Fruit fly (Drosophila melanogaster) whole organism, embryonic: Measurements from ENCODE around the gene Kmn1.
A peak's percentile ranks its signal among the peaks of the same experiment; 100 is the strongest.

Experiments
- Ada2b ChIP-seq: fragments of 200-800 bp; sonication (Bioruptor generic); IDR thresholded peaks from 2 replicates; pipeline ENCODE4 v1.3.6; 2022; ENCODE audit warnings: missing biosample characterization, missing genetic modification characterization
- Atf-2 ChIP-seq: fragments of 200-800 bp; sonication (Bioruptor generic); optimal IDR thresholded peaks from 2 replicates; lab custom pipeline; 2016; ENCODE audit warnings: missing biosample characterization, missing genetic modification characterization
- Atf6 ChIP-seq: fragments of 200-800 bp; sonication (Bioruptor generic); IDR thresholded peaks from 2 replicates; pipeline ENCODE4 v1.3.6; 2022; ENCODE audit warnings: missing biosample characterization, missing genetic modification characterization
- CG10462 ChIP-seq: fragments of 200-800 bp; sonication (Bioruptor generic); optimal IDR thresholded peaks from 2 replicates; lab custom pipeline; 2016; ENCODE audit warnings: missing biosample characterization, missing genetic modification characterization
- CG11695 ChIP-seq: fragments of 200-800 bp; sonication (Bioruptor generic); IDR thresholded peaks from 3 replicates; pipeline ENCODE4 v1.3.6; 2022; ENCODE audit warnings: missing biosample characterization, missing genetic modification characterization
- CG13296 ChIP-seq: fragments of 200-800 bp; sonication (Bioruptor generic); optimal IDR thresholded peaks from 3 replicates; lab custom pipeline; 2018; ENCODE audit warnings: missing biosample characterization, mild to moderate bottlenecking, missing genetic modification characterization
- CG15514 ChIP-seq: fragments of 200-800 bp; sonication (Bioruptor generic); optimal IDR thresholded peaks from 3 replicates; lab custom pipeline; 2017; ENCODE audit warnings: missing biosample characterization, missing genetic modification characterization, mild to moderate bottlenecking, moderate library complexity, missing genetic modification reagents
- CG2120 ChIP-seq: fragments of 200-800 bp; sonication (Bioruptor generic); optimal IDR thresholded peaks from 3 replicates; lab custom pipeline; 2016; ENCODE audit warnings: missing biosample characterization, missing genetic modification characterization
- CG2202 ChIP-seq: fragments of 200-800 bp; sonication (Bioruptor generic); optimal IDR thresholded peaks from 2 replicates; lab custom pipeline; 2018; ENCODE audit warnings: missing biosample characterization, mild to moderate bottlenecking, missing genetic modification characterization
- CG2712 ChIP-seq: fragments of 200-800 bp; optimal IDR thresholded peaks from 3 replicates; lab custom pipeline; 2019; ENCODE audit warnings: missing biosample characterization, mild to moderate bottlenecking, missing genetic modification characterization, moderate library complexity
- CG3065 ChIP-seq: fragments of 200-800 bp; sonication (Bioruptor generic); optimal IDR thresholded peaks from 2 replicates; lab custom pipeline; 2016; ENCODE audit warnings: missing biosample characterization, missing genetic modification characterization
- CG31388 ChIP-seq: fragments of 200-800 bp; sonication (Bioruptor generic); optimal IDR thresholded peaks from 2 replicates; lab custom pipeline; 2016; ENCODE audit warnings: missing biosample characterization, missing genetic modification characterization
- CG31441 ChIP-seq: fragments of 200-800 bp; sonication (Bioruptor generic); IDR thresholded peaks from 2 replicates; pipeline ENCODE4 v1.3.6; 2022; ENCODE audit warnings: missing biosample characterization, missing genetic modification characterization
- CG3847 ChIP-seq: fragments of 200-800 bp; sonication (Bioruptor generic); IDR thresholded peaks from 2 replicates; pipeline ENCODE4 v1.3.6; 2022; ENCODE audit warnings: missing biosample characterization, missing genetic modification characterization
- CG4328 ChIP-seq: fragments of 200-800 bp; sonication (Bioruptor generic); optimal IDR thresholded peaks from 3 replicates; lab custom pipeline; 2017; ENCODE audit warnings: missing biosample characterization, missing genetic modification reagents, missing genetic modification characterization
- CG4404 ChIP-seq: fragments of 200-800 bp; sonication (Bioruptor generic); IDR thresholded peaks from 2 replicates; pipeline ENCODE4 v1.3.6; 2022; ENCODE audit warnings: missing biosample characterization, missing genetic modification characterization
- CG4617 ChIP-seq: fragments of 200-800 bp; sonication (Bioruptor generic); optimal IDR thresholded peaks from 3 replicates; lab custom pipeline; 2016; ENCODE audit warnings: missing biosample characterization, missing genetic modification characterization, borderline replicate concordance
- CG6254 ChIP-seq: fragments of 200-800 bp; sonication (Bioruptor generic); optimal IDR thresholded peaks from 3 replicates; lab custom pipeline; 2017; ENCODE audit warnings: mild to moderate bottlenecking, missing biosample characterization, missing genetic modification reagents, missing genetic modification characterization
- CG7372 ChIP-seq: fragments of 200-800 bp; sonication (Bioruptor generic); IDR thresholded peaks from 2 replicates; pipeline ENCODE4 v1.3.6; 2022; ENCODE audit warnings: missing biosample characterization, missing genetic modification characterization
- CG7928 ChIP-seq: fragments of 200-800 bp; sonication (Bioruptor generic); optimal IDR thresholded peaks from 2 replicates; lab custom pipeline; 2017; ENCODE audit warnings: missing biosample characterization, mild to moderate bottlenecking, missing genetic modification characterization
- CG8944 ChIP-seq: fragments of 200-800 bp; sonication (Bioruptor generic); optimal IDR thresholded peaks from 3 replicates; lab custom pipeline; 2016; ENCODE audit warnings: missing biosample characterization, missing genetic modification characterization
- Dad ChIP-seq: fragments of 200-800 bp; sonication (Bioruptor generic); optimal IDR thresholded peaks from 3 replicates; lab custom pipeline; 2016; ENCODE audit warnings: missing biosample characterization, missing genetic modification characterization
- Deaf1 ChIP-seq: fragments of 200-800 bp; optimal IDR thresholded peaks from 3 replicates; lab custom pipeline; 2019; ENCODE audit warnings: missing biosample characterization, mild to moderate bottlenecking, missing genetic modification characterization, moderate library complexity
- Dip3 ChIP-seq: fragments of 200-800 bp; sonication (Bioruptor generic); optimal IDR thresholded peaks from 3 replicates; lab custom pipeline; 2016; ENCODE audit warnings: missing biosample characterization, missing genetic modification characterization
- Fer1 ChIP-seq: fragments of 200-800 bp; sonication (Bioruptor generic); optimal IDR thresholded peaks from 2 replicates; lab custom pipeline; 2017; ENCODE audit warnings: missing biosample characterization, mild to moderate bottlenecking, missing genetic modification characterization
- Hmr ChIP-seq: fragments of 200-800 bp; sonication (Bioruptor generic); optimal IDR thresholded peaks from 3 replicates; lab custom pipeline; 2017; ENCODE audit warnings: mild to moderate bottlenecking, missing biosample characterization, missing genetic modification reagents, missing genetic modification characterization
- Kr ChIP-seq: fragments of 200-800 bp; sonication (Bioruptor generic); optimal IDR thresholded peaks from 2 replicates; lab custom pipeline; 2017; ENCODE audit warnings: missing biosample characterization, mild to moderate bottlenecking, missing genetic modification characterization
- Lim3 ChIP-seq: fragments of 200-800 bp; sonication (Bioruptor generic); IDR thresholded peaks from 2 replicates; pipeline ENCODE4 v1.3.6; 2022; ENCODE audit warnings: missing biosample characterization, missing genetic modification characterization
- MBD-R2 ChIP-seq: fragments of 200-800 bp; sonication (Bioruptor generic); IDR thresholded peaks from 2 replicates; pipeline ENCODE4 v1.3.6; 2022; ENCODE audit warnings: missing biosample characterization, missing genetic modification characterization
- NC2α ChIP-seq: fragments of 200-800 bp; sonication (Bioruptor generic); optimal IDR thresholded peaks from 2 replicates; lab custom pipeline; 2016; ENCODE audit warnings: missing biosample characterization, missing genetic modification characterization
- Nf-YB ChIP-seq: fragments of 200-800 bp; sonication (Bioruptor generic); optimal IDR thresholded peaks from 3 replicates; lab custom pipeline; 2019; ENCODE audit warnings: missing biosample characterization, mild to moderate bottlenecking, missing genetic modification characterization, moderate library complexity
- Side ChIP-seq: fragments of 200-800 bp; sonication (Bioruptor generic); optimal IDR thresholded peaks from 2 replicates; lab custom pipeline; 2016; ENCODE audit warnings: missing biosample characterization, missing genetic modification characterization
- Sin3A ChIP-seq: fragments of >200 bp; optimal IDR thresholded peaks from 2 replicates; lab custom pipeline; 2018
- TFAM ChIP-seq: fragments of 200-800 bp; sonication (Bioruptor generic); optimal IDR thresholded peaks from 2 replicates; lab custom pipeline; 2017; ENCODE audit warnings: missing biosample characterization, missing genetic modification characterization, inconsistent platforms
- Vsx1 ChIP-seq: fragments of 200-800 bp; sonication (Bioruptor generic); optimal IDR thresholded peaks from 2 replicates; lab custom pipeline; 2017; ENCODE audit warnings: missing biosample characterization, mild to moderate bottlenecking, missing genetic modification characterization, missing genetic modification reagents
- ara ChIP-seq: fragments of 200-800 bp; sonication (Bioruptor generic); IDR thresholded peaks from 2 replicates; pipeline ENCODE4 v1.3.6; 2022; ENCODE audit warnings: missing biosample characterization, missing genetic modification characterization
- bbx ChIP-seq: fragments of 200-800 bp; sonication (Bioruptor generic); IDR thresholded peaks from 2 replicates; pipeline ENCODE4 v1.3.6; 2022; ENCODE audit warnings: missing biosample characterization, missing genetic modification characterization; ENCODE audit not compliant: partially characterized antibody
- br ChIP-seq: fragments of >200 bp; optimal IDR thresholded peaks from 2 replicates; lab custom pipeline; 2017
- btn ChIP-seq: fragments of 200-800 bp; sonication (Bioruptor generic); optimal IDR thresholded peaks from 2 replicates; lab custom pipeline; 2016; ENCODE audit warnings: missing biosample characterization, missing genetic modification characterization
- dpn ChIP-seq, 2 experiments: fragments of 200-800 bp; sonication (Bioruptor generic); optimal IDR thresholded peaks; 3 replicates each; lab custom pipeline; 2016; ENCODE audit warnings: missing biosample characterization in 2 of 2, missing genetic modification characterization in 2 of 2
- en ChIP-seq: fragments of 200-800 bp; sonication (Bioruptor generic); optimal IDR thresholded peaks from 2 replicates; lab custom pipeline; 2016; ENCODE audit warnings: missing biosample characterization, missing genetic modification characterization
- fd96Cb ChIP-seq: fragments of 200-800 bp; sonication (Bioruptor generic); optimal IDR thresholded peaks from 2 replicates; lab custom pipeline; 2018; ENCODE audit warnings: missing biosample characterization, mild to moderate bottlenecking, missing genetic modification characterization, moderate library complexity
- grau ChIP-seq: fragments of 200-800 bp; optimal IDR thresholded peaks from 3 replicates; lab custom pipeline; 2019; ENCODE audit warnings: missing biosample characterization, mild to moderate bottlenecking, missing genetic modification characterization, moderate library complexity
- h ChIP-seq: fragments of >200 bp; optimal IDR thresholded peaks from 2 replicates; lab custom pipeline; 2017
- her ChIP-seq: fragments of 200-800 bp; sonication (Bioruptor generic); optimal IDR thresholded peaks from 2 replicates; lab custom pipeline; 2016; ENCODE audit warnings: missing biosample characterization, missing genetic modification characterization
- hkb ChIP-seq, 2 experiments: fragments of 200-800 bp in 1 of 2; fragments of >200 bp in 1 of 2; sonication (Bioruptor generic) in 1 of 2; IDR thresholded peaks in 1 of 2; optimal IDR thresholded peaks in 1 of 2; 2 replicates each; pipeline versions ENCODE4 v1.3.6 to Lab custom; 2017 to 2022; ENCODE audit warnings: missing biosample characterization in 1 of 2, missing genetic modification characterization in 1 of 2
- jigr1 ChIP-seq: fragments of 200-800 bp; sonication (Bioruptor generic); IDR thresholded peaks from 3 replicates; pipeline ENCODE4 v1.3.6; 2022; ENCODE audit warnings: missing biosample characterization, missing genetic modification characterization
- lmd ChIP-seq: fragments of 200-800 bp; sonication (Bioruptor generic); IDR thresholded peaks from 2 replicates; pipeline ENCODE4 v1.3.6; 2022; ENCODE audit warnings: missing biosample characterization, missing genetic modification characterization
- pzg ChIP-seq: fragments of 200-800 bp; sonication (Bioruptor generic); optimal IDR thresholded peaks from 3 replicates; lab custom pipeline; 2018; ENCODE audit warnings: missing biosample characterization, mild to moderate bottlenecking, missing genetic modification characterization, moderate library complexity
- schlank ChIP-seq: fragments of 200-800 bp; sonication (Bioruptor generic); optimal IDR thresholded peaks from 2 replicates; lab custom pipeline; 2018; ENCODE audit warnings: missing biosample characterization, mild to moderate bottlenecking, missing genetic modification characterization

The Kmn1 gene

dm6 chrX:11580200-11580840, 8.1 kb upstream of the Kmn1 start, which contains the start of gene nod (continued):
- TF ChIP-seq Lim3 (GFP tag; lab: Robert Waterston, UW) (0 out of 2 replicates have a peak, but pooled peaks have one; percentile 11), Nf-YB (GFP tag; lab: Kevin White, UChicago) (peak; percentile 3), Deaf1 (tag; lab: Kevin White, UChicago) (peak; percentile 21), MBD-R2 (GFP tag; lab: Robert Waterston, UW) (peak; percentile 85), CG2202 (tag; lab: Kevin White, UChicago) (no peak), CG15514 (peak; percentile 79), Ada2b (0 out of 2 replicates have a peak, but pooled peaks have one; percentile 42), her (GFP tag; lab: Kevin White, UChicago) (peak; percentile 73), CG31441 (GFP tag; lab: Robert Waterston, UW) (peak; percentile 53; the same call in 1 of the 2 replicates), CG7928 (peak; percentile 94), Fer1 (GFP tag; lab: Kevin White, UChicago) (peak; percentile 76), CG4328 (peak; percentile 23), CG3847 (GFP tag; lab: Robert Waterston, UW) (peak; percentile 62), br (no peak), fd96Cb (peak; percentile 45), Hmr (peak; percentile 86), dpn (GFP tag; optimal IDR thresholded peaks at IDR 0.05; lab: Kevin White, UChicago) (peak; percentile 62 to 75), pzg (GFP tag; lab: Kevin White, UChicago) (peak; percentile 97), Atf6 (GFP tag; lab: Robert Waterston, UW) (peak; percentile 56), Dad (GFP tag; lab: Kevin White, UChicago) (peak; percentile 51), jigr1 (GFP tag; lab: Robert Waterston, UW) (no peak), hkb (optimal IDR thresholded peaks at IDR 0.05; lab: Kevin White, UChicago) (peak; percentile 76), hkb (GFP tag; IDR thresholded peaks at IDR 0.05; lab: Robert Waterston, UW) (peak; percentile 42; the same call in 1 of the 2 replicates), btn (GFP tag; lab: Kevin White, UChicago) (no peak), CG13296 (peak; percentile 71), CG3065 (peak; percentile 42), schlank (tag; lab: Kevin White, UChicago) (peak; percentile 20), Side (GFP tag; lab: Kevin White, UChicago) (peak; percentile 69), Sin3A (lab: Kevin White, UChicago) (peak; percentile 89), TFAM (GFP tag; lab: Kevin White, UChicago) (no peak), CG31388 (GFP tag; lab: Kevin White, UChicago) (peak; percentile 15), CG7372 (GFP tag; lab: Robert Waterston, UW) (0 out of 2 replicates have a peak, but pooled peaks have one; percentile 21), bbx (GFP tag; lab: Robert Waterston, UW) (peak; percentile 52; the same call in 1 of the 2 replicates), ara (GFP tag; lab: Robert Waterston, UW) (peak; percentile 50; the same call in 1 of the 2 replicates), CG4404 (peak; percentile 42), CG11695 (GFP tag; lab: Robert Waterston, UW) (peak; percentile 76), CG6254 (GFP tag; lab: Kevin White, UChicago) (no peak), en (GFP tag; lab: Kevin White, UChicago) (no peak), lmd (GFP tag; lab: Robert Waterston, UW) (peak; percentile 42; the same call in 1 of the 2 replicates), Dip3 (GFP tag; lab: Kevin White, UChicago) (peak; percentile 46), Vsx1 (GFP tag; lab: Kevin White, UChicago) (no peak), CG2120 (GFP tag; lab: Kevin White, UChicago) (peak; percentile 80), CG4617 (GFP tag; lab: Kevin White, UChicago) (peak; percentile 27), Kr (GFP tag; lab: Kevin White, UChicago) (no peak), CG10462 (peak; percentile 37), CG8944 (GFP tag; lab: Kevin White, UChicago) (peak; percentile 50), Atf-2 (GFP tag; lab: Kevin White, UChicago) (peak; percentile 69), CG2712 (tag; lab: Kevin White, UChicago) (peak; percentile 65), grau (tag; lab: Kevin White, UChicago) (peak; percentile 60), NC2α (GFP tag; lab: Kevin White, UChicago) (peak; percentile 41), h (lab: Kevin White, UChicago) (no peak)
